Fruit fly (Drosophila melanogaster) S2 (cell line): ENCODE data around the gene Dpp10.

Source experiments
- CG8478 ChIP-seq: fragments of >200 bp; optimal IDR thresholded peaks from 2 replicates; lab custom pipeline; 2018
- CTCF ChIP-seq, 2 experiments: fragments of >200 bp; optimal IDR thresholded peaks; 2 replicates each; lab custom pipeline; 2018

DNA sequence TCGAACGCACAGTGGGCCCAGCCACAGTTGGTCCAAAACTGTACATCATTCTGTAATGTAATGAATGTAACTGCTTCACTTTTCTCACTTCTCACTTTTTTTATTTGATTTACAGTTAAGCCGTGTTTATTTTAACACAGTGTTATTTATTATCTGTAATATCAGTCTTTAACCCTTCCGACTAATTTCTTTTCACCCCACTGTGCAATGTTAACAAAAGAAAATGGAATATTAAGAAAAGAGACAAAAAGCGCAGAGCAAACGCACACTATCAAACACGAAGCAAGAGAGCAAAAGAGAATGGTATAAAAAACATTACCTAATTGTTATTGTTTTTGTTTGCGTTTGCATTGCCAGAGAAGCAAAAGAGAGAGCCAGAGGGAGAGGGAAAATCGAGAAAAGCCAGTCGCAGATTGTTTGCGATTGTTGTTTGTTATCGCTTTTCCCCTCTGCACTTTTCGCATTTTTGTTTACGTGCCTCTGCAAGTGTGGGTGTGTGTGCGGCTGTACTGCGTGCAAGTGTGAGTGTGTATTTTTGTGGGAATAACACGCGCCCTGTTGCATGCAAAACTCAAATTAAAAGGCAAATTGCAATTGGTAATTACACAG, 46.3 kb upstream of the Dpp10 start:
- TF ChIP-seq CG8478 (no peak), CTCF (optimal IDR thresholded peaks at IDR 0.05; lab: Kevin White, UChicago) (no peak)
